Worm (Caenorhabditis elegans) whole organism, L4/young adult: Measurements from ENCODE around the gene srz-9.

Experiments used
- W03F9.2 ChIP-seq: fragments of 150-350 bp; optimal IDR thresholded peaks from 2 replicates; lab custom pipeline; 2014; ENCODE audit warnings: missing biosample characterization, missing genetic modification characterization
- dao-5 ChIP-seq: sonication (generic microtip); optimal IDR thresholded peaks from 2 replicates; lab custom pipeline; 2016; ENCODE audit warnings: missing genotype, missing genetic modification characterization, moderate library complexity, missing compliant biosample characterization
- him-1 ChIP-seq: sonication (generic microtip); optimal IDR thresholded peaks from 2 replicates; lab custom pipeline; 2016; ENCODE audit warnings: missing genotype, missing genetic modification reagents, missing genetic modification characterization, missing compliant biosample characterization

DNA sequence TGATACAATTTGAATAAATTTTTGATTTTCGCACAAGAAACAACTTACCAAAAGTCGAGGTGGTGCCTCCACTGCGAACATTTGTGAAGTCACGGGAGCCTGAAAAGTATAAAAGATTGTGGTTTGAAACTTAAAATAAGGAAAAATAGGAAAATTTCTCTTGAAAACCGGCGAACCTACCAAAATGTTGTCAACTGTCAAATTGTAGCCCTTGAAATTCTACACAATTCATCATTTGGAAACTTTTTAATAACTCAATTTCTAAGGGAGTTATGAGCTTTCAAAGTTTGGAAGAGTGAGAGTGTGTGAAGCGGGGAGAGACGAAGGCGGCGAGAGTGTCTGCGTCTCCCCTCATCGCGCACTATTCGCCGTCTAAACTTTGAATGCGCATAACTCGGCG, 33.6 kb upstream of the srz-9 start, which contains the start of gene pes-4:
- TF ChIP-seq him-1 (no peak), W03F9.2 (tag; lab: Kevin White, UChicago) (no peak), dao-5 (no peak)
